Fruit fly (Drosophila melanogaster) whole organism, prepupa: ENCODE results near the gene Myo61F.

ENCODE experiments used
- Blimp-1 ChIP-seq: fragments of 200-800 bp; sonication (Bioruptor generic); optimal IDR thresholded peaks from 3 replicates; lab custom pipeline; 2017; ENCODE audit warnings: missing biosample characterization, missing genetic modification characterization, mild to moderate bottlenecking, moderate library complexity, missing genetic modification reagents
- CG10631 ChIP-seq: fragments of 200-800 bp; sonication (Bioruptor generic); optimal IDR thresholded peaks from 2 replicates; lab custom pipeline; 2016; ENCODE audit warnings: missing biosample characterization, missing genetic modification characterization
- CG10669 ChIP-seq: fragments of 200-800 bp; sonication (Bioruptor generic); optimal IDR thresholded peaks from 3 replicates; lab custom pipeline; 2018; ENCODE audit warnings: missing biosample characterization, mild to moderate bottlenecking, missing genetic modification characterization, moderate library complexity
- CG11762 ChIP-seq: fragments of 200-800 bp; sonication (Bioruptor generic); optimal IDR thresholded peaks from 3 replicates; lab custom pipeline; 2016; ENCODE audit warnings: missing biosample characterization, missing genetic modification characterization; ENCODE audit not compliant: insufficient read depth
- CG15336 ChIP-seq: fragments of 200-800 bp; sonication (Bioruptor generic); IDR thresholded peaks from 2 replicates; pipeline ENCODE4 v1.3.6; 2022; ENCODE audit warnings: missing biosample characterization, missing genetic modification characterization
- CG1621 ChIP-seq: fragments of 200-800 bp; sonication (Bioruptor generic); optimal IDR thresholded peaks from 3 replicates; lab custom pipeline; 2018; ENCODE audit warnings: missing biosample characterization, mild to moderate bottlenecking, missing genetic modification characterization
- CG16779 ChIP-seq: fragments of 200-800 bp; sonication (Bioruptor generic); optimal IDR thresholded peaks from 3 replicates; lab custom pipeline; 2017; ENCODE audit warnings: missing biosample characterization, mild to moderate bottlenecking, missing genetic modification characterization
- CG3032 ChIP-seq: fragments of 200-800 bp; optimal IDR thresholded peaks from 2 replicates; lab custom pipeline; 2019; ENCODE audit warnings: missing biosample characterization, mild to moderate bottlenecking, missing genetic modification characterization, moderate library complexity
- CG31627 ChIP-seq: fragments of 200-800 bp; sonication (Bioruptor generic); optimal IDR thresholded peaks from 3 replicates; lab custom pipeline; 2016; ENCODE audit warnings: missing biosample characterization, missing genetic modification characterization
- CG32006 ChIP-seq: fragments of 200-800 bp; sonication (Bioruptor generic); optimal IDR thresholded peaks from 3 replicates; lab custom pipeline; 2017; ENCODE audit warnings: missing biosample characterization, mild to moderate bottlenecking, missing genetic modification characterization
- CG34406 ChIP-seq: fragments of 200-800 bp; sonication (Bioruptor generic); optimal IDR thresholded peaks from 3 replicates; lab custom pipeline; 2016; ENCODE audit warnings: missing biosample characterization, missing genetic modification characterization
- CG3919 ChIP-seq: fragments of 200-800 bp; sonication (Bioruptor generic); optimal IDR thresholded peaks from 3 replicates; lab custom pipeline; 2016; ENCODE audit warnings: missing biosample characterization, missing genetic modification characterization
- CG4318 ChIP-seq: fragments of 200-800 bp; sonication (Bioruptor generic); optimal IDR thresholded peaks from 3 replicates; lab custom pipeline; 2017; ENCODE audit warnings: missing biosample characterization, mild to moderate bottlenecking, missing genetic modification characterization
- CG6163 ChIP-seq: fragments of 200-800 bp; sonication (Bioruptor generic); IDR thresholded peaks from 3 replicates; pipeline ENCODE4 v1.3.6; 2022; ENCODE audit warnings: missing biosample characterization, missing genetic modification characterization
- CG6276 ChIP-seq: fragments of 200-800 bp; sonication (Bioruptor generic); optimal IDR thresholded peaks from 2 replicates; lab custom pipeline; 2017; ENCODE audit warnings: missing biosample characterization, mild to moderate bottlenecking, missing genetic modification characterization
- CG6792 ChIP-seq: fragments of 200-800 bp; sonication (Bioruptor generic); optimal IDR thresholded peaks from 3 replicates; lab custom pipeline; 2016; ENCODE audit warnings: missing biosample characterization, missing genetic modification characterization
- CG6854 ChIP-seq: fragments of 200-800 bp; sonication (Bioruptor generic); optimal IDR thresholded peaks from 2 replicates; lab custom pipeline; 2017; ENCODE audit warnings: missing biosample characterization, mild to moderate bottlenecking, missing genetic modification characterization
- CG7368 ChIP-seq: fragments of 200-800 bp; sonication (Bioruptor generic); optimal IDR thresholded peaks from 3 replicates; lab custom pipeline; 2016; ENCODE audit warnings: missing biosample characterization, missing genetic modification characterization
- CG8119 ChIP-seq: fragments of 200-800 bp; sonication (Bioruptor generic); IDR thresholded peaks from 3 replicates; pipeline ENCODE4 v1.3.6; 2022; ENCODE audit warnings: missing biosample characterization, missing genetic modification characterization
- CG8319 ChIP-seq: fragments of 200-800 bp; sonication (Bioruptor generic); optimal IDR thresholded peaks from 3 replicates; lab custom pipeline; 2016; ENCODE audit warnings: missing biosample characterization, missing genetic modification characterization
- CG8632 ChIP-seq: fragments of 200-800 bp; sonication (Bioruptor generic); optimal IDR thresholded peaks from 3 replicates; lab custom pipeline; 2016; ENCODE audit warnings: missing biosample characterization, missing genetic modification characterization
- Eip75B ChIP-seq: fragments of 200-800 bp; sonication (Bioruptor generic); optimal IDR thresholded peaks from 3 replicates; lab custom pipeline; 2016; ENCODE audit warnings: missing biosample characterization, missing genetic modification characterization
- Eip78C ChIP-seq: fragments of 200-800 bp; sonication (Bioruptor generic); peaks from one replicate; lab custom pipeline; 2016; ENCODE audit warnings: missing biosample characterization, missing genetic modification characterization
- Eip93F ChIP-seq: fragments of 200-800 bp; sonication (Bioruptor generic); optimal IDR thresholded peaks from 2 replicates; lab custom pipeline; 2016; ENCODE audit warnings: missing biosample characterization, mild to moderate bottlenecking, missing genetic modification characterization
- Ets21C ChIP-seq: fragments of 200-800 bp; sonication (Bioruptor generic); optimal IDR thresholded peaks from 3 replicates; lab custom pipeline; 2016; ENCODE audit warnings: missing biosample characterization, missing genetic modification characterization
- Ets96B ChIP-seq: fragments of 200-800 bp; optimal IDR thresholded peaks from 2 replicates; lab custom pipeline; 2019; ENCODE audit warnings: missing biosample characterization, mild to moderate bottlenecking, missing genetic modification characterization, moderate library complexity
- Gug ChIP-seq: fragments of 200-800 bp; sonication (Bioruptor generic); IDR thresholded peaks from 2 replicates; pipeline ENCODE4 v1.3.6; 2022; ENCODE audit warnings: missing biosample characterization, missing genetic modification characterization
- Hr38 ChIP-seq: sonication (Bioruptor generic); optimal IDR thresholded peaks from 2 replicates; lab custom pipeline; 2016; ENCODE audit warnings: missing biosample characterization, missing genetic modification characterization
- Hr39 ChIP-seq: fragments of 200-800 bp; sonication (Bioruptor generic); optimal IDR thresholded peaks from 2 replicates; lab custom pipeline; 2016; ENCODE audit warnings: missing biosample characterization, missing genetic modification characterization
- Hr4 ChIP-seq: fragments of 200-800 bp; sonication (Bioruptor generic); optimal IDR thresholded peaks from 3 replicates; lab custom pipeline; 2016; ENCODE audit warnings: missing biosample characterization, missing genetic modification characterization
- Lpt ChIP-seq: fragments of 200-800 bp; sonication (Bioruptor generic); optimal IDR thresholded peaks from 3 replicates; lab custom pipeline; 2016; ENCODE audit warnings: missing biosample characterization, missing genetic modification characterization
- Met ChIP-seq: fragments of 200-800 bp; sonication (Bioruptor generic); optimal IDR thresholded peaks from 3 replicates; lab custom pipeline; 2016; ENCODE audit warnings: missing biosample characterization, missing genetic modification characterization
- OdsH ChIP-seq: fragments of 200-800 bp; sonication (Bioruptor generic); optimal IDR thresholded peaks from 3 replicates; lab custom pipeline; 2016; ENCODE audit warnings: missing biosample characterization, missing genetic modification characterization
- Smox ChIP-seq: fragments of 200-800 bp; sonication (Bioruptor generic); optimal IDR thresholded peaks from 3 replicates; lab custom pipeline; 2016; ENCODE audit warnings: missing biosample characterization, missing genetic modification characterization
- Sox102F ChIP-seq: fragments of 200-800 bp; sonication (Bioruptor generic); optimal IDR thresholded peaks from 2 replicates; lab custom pipeline; 2016; ENCODE audit warnings: missing biosample characterization, mild to moderate bottlenecking, missing genetic modification characterization
- Sox14 ChIP-seq: fragments of 200-800 bp; sonication (Bioruptor generic); optimal IDR thresholded peaks from 3 replicates; lab custom pipeline; 2016; ENCODE audit warnings: missing biosample characterization, missing genetic modification characterization
- Sox15 ChIP-seq: fragments of 200-800 bp; sonication (Bioruptor generic); optimal IDR thresholded peaks from 3 replicates; lab custom pipeline; 2016; ENCODE audit warnings: missing biosample characterization, missing genetic modification characterization
- achi ChIP-seq: fragments of 200-800 bp; sonication (Bioruptor generic); optimal IDR thresholded peaks from 3 replicates; lab custom pipeline; 2016; ENCODE audit warnings: missing biosample characterization, missing genetic modification characterization
- acj6 ChIP-seq: fragments of 200-800 bp; sonication (Bioruptor generic); optimal IDR thresholded peaks from 3 replicates; lab custom pipeline; 2016; ENCODE audit warnings: missing biosample characterization, missing genetic modification characterization
- cyc ChIP-seq: fragments of 200-800 bp; sonication (Bioruptor generic); optimal IDR thresholded peaks from 3 replicates; lab custom pipeline; 2016; ENCODE audit warnings: missing biosample characterization, missing genetic modification characterization
- dac ChIP-seq: fragments of 200-800 bp; sonication (Bioruptor generic); optimal IDR thresholded peaks from 2 replicates; lab custom pipeline; 2017; ENCODE audit warnings: missing biosample characterization, mild to moderate bottlenecking, missing genetic modification characterization
- dsx ChIP-seq: fragments of 200-800 bp; optimal IDR thresholded peaks from 3 replicates; lab custom pipeline; 2019; ENCODE audit warnings: missing biosample characterization, mild to moderate bottlenecking, missing genetic modification characterization, moderate library complexity; ENCODE audit not compliant: poor library complexity, severe bottlenecking
- eg ChIP-seq: fragments of 200-800 bp; sonication (Bioruptor generic); IDR thresholded peaks from 3 replicates; pipeline ENCODE4 v1.3.6; 2022; ENCODE audit warnings: missing biosample characterization, missing genetic modification characterization
- esn ChIP-seq: fragments of 200-800 bp; sonication (Bioruptor generic); optimal IDR thresholded peaks from 2 replicates; lab custom pipeline; 2016; ENCODE audit warnings: missing biosample characterization, mild to moderate bottlenecking, missing genetic modification characterization, moderate library complexity
- fd85E ChIP-seq: fragments of 200-800 bp; sonication (Bioruptor generic); optimal IDR thresholded peaks from 3 replicates; lab custom pipeline; 2016; ENCODE audit warnings: missing biosample characterization, missing genetic modification characterization
- fkh ChIP-seq: fragments of 200-800 bp; sonication (Bioruptor generic); optimal IDR thresholded peaks from 3 replicates; lab custom pipeline; 2017; ENCODE audit warnings: missing biosample characterization, mild to moderate bottlenecking, missing genetic modification characterization, moderate library complexity
- lz ChIP-seq: fragments of 200-800 bp; sonication (Bioruptor generic); optimal IDR thresholded peaks from 3 replicates; lab custom pipeline; 2016; ENCODE audit warnings: missing biosample characterization, missing genetic modification characterization
- spab ChIP-seq: fragments of 200-800 bp; sonication (Bioruptor generic); optimal IDR thresholded peaks from 2 replicates; lab custom pipeline; 2017; ENCODE audit warnings: missing biosample characterization, mild to moderate bottlenecking, missing genetic modification characterization, missing genetic modification reagents
- ss ChIP-seq, 2 experiments: fragments of 200-800 bp; sonication (Bioruptor generic); optimal IDR thresholded peaks; 2 replicates in 1 of 2; 3 replicates in 1 of 2; lab custom pipeline; 2017 to 2018; ENCODE audit warnings: mild to moderate bottlenecking in 2 of 2, missing biosample characterization in 2 of 2, missing genetic modification characterization in 2 of 2, moderate library complexity in 1 of 2
- svp ChIP-seq: fragments of 200-800 bp; sonication (Bioruptor generic); peaks from one replicate; lab custom pipeline; 2016; ENCODE audit warnings: missing biosample characterization, missing genetic modification characterization
- topi ChIP-seq: fragments of 200-800 bp; sonication (Bioruptor generic); optimal IDR thresholded peaks from 3 replicates; lab custom pipeline; 2016; ENCODE audit warnings: missing biosample characterization, missing genetic modification characterization
- vri ChIP-seq: fragments of 200-800 bp; sonication (Bioruptor generic); optimal IDR thresholded peaks from 3 replicates; lab custom pipeline; 2016; ENCODE audit warnings: missing biosample characterization, mild to moderate bottlenecking, missing genetic modification characterization

The Myo61F gene

dm6 chr3L:1368201-1368617, 49.9 kb downstream of the Myo61F start:
- TF ChIP-seq dsx (GFP tag; lab: Kevin White, UChicago) (peak; percentile 11), Ets21C (GFP tag; lab: Kevin White, UChicago) (peak; percentile 76), Eip75B (GFP tag; lab: Kevin White, UChicago) (peak; percentile 67), acj6 (peak; percentile 75), Sox14 (GFP tag; lab: Kevin White, UChicago) (peak; percentile 62), CG4318 (GFP tag; lab: Kevin White, UChicago) (no peak), Hr38 (GFP tag; lab: Kevin White, UChicago) (no peak), Blimp-1 (GFP tag; lab: Kevin White, UChicago) (peak; percentile 33), CG6163 (GFP tag; lab: Robert Waterston, UW) (peak; percentile 88), esn (peak; percentile 83), dac (GFP tag; lab: Kevin White, UChicago) (no peak), CG16779 (tag; lab: Kevin White, UChicago) (no peak), CG34406 (GFP tag; lab: Kevin White, UChicago) (peak; percentile 77), CG8632 (GFP tag; lab: Kevin White, UChicago) (peak; percentile 74), CG15336 (GFP tag; lab: Robert Waterston, UW) (peak; percentile 47), CG3032 (tag; lab: Kevin White, UChicago) (peak; percentile 55), Sox102F (GFP tag; lab: Kevin White, UChicago) (peak; percentile 38), vri (GFP tag; lab: Kevin White, UChicago) (peak; percentile 71), CG6792 (GFP tag; lab: Kevin White, UChicago) (peak; percentile 74), CG3919 (peak; percentile 68), cyc (GFP tag; lab: Kevin White, UChicago) (peak; percentile 86), CG7368 (peak; percentile 61), Eip93F (GFP tag; lab: Kevin White, UChicago) (no peak), Hr4 (peak; percentile 37), Ets96B (tag; lab: Kevin White, UChicago) (peak; percentile 29), CG1621 (peak; percentile 1), Eip78C (GFP tag; lab: Kevin White, UChicago) (peak; percentile 94), CG6276 (GFP tag; lab: Kevin White, UChicago) (no peak), CG32006 (peak; percentile 35), CG8119 (GFP tag; lab: Robert Waterston, UW) (peak; percentile 33; the same call in 2 of the 3 replicates), spab (GFP tag; lab: Kevin White, UChicago) (peak; percentile 21), fkh (GFP tag; lab: Kevin White, UChicago) (peak; percentile 61), CG10631 (peak; percentile 53), ss (GFP tag; optimal IDR thresholded peaks at IDR 0.05; lab: Kevin White, UChicago) (peak in 1 of 2 experiments; percentile 49), achi (GFP tag; lab: Kevin White, UChicago) (peak; percentile 64), CG8319 (GFP tag; lab: Kevin White, UChicago) (peak; percentile 72), CG31627 (peak; percentile 89), CG6854 (GFP tag; lab: Kevin White, UChicago) (peak; percentile 2), fd85E (GFP tag; lab: Kevin White, UChicago) (no peak), OdsH (peak; percentile 73), eg (GFP tag; lab: Robert Waterston, UW) (peak; percentile 35; the same call in 1 of the 3 replicates), Met (GFP tag; lab: Kevin White, UChicago) (peak; percentile 83), Smox (GFP tag; lab: Kevin White, UChicago) (peak; percentile 71), Gug (GFP tag; lab: Robert Waterston, UW) (no peak), CG10669 (GFP tag; lab: Kevin White, UChicago) (peak; percentile 32), topi (GFP tag; lab: Kevin White, UChicago) (peak; percentile 83), svp (GFP tag; lab: Kevin White, UChicago) (peak; percentile 95), Hr39 (GFP tag; lab: Kevin White, UChicago) (peak; percentile 89), Lpt (GFP tag; lab: Kevin White, UChicago) (no peak), Sox15 (GFP tag; lab: Kevin White, UChicago) (peak; percentile 71), CG11762 (GFP tag; lab: Kevin White, UChicago) (peak; percentile 34), lz (GFP tag; lab: Kevin White, UChicago) (peak; percentile 76)
